Fruit fly (Drosophila melanogaster) whole organism, embryonic: ENCODE results near the gene Bhmt.
A peak's percentile ranks its signal among the peaks of the same experiment; 100 is the strongest.

Experiments
- CG10147 ChIP-seq: fragments of 200-800 bp; sonication (Bioruptor generic); optimal IDR thresholded peaks from 2 replicates; lab custom pipeline; 2019; ENCODE audit warnings: missing biosample characterization, mild to moderate bottlenecking, missing genetic modification characterization, moderate library complexity
- CG10431 ChIP-seq: fragments of 200-800 bp; sonication (Bioruptor generic); optimal IDR thresholded peaks from 3 replicates; lab custom pipeline; 2018; ENCODE audit warnings: missing biosample characterization, mild to moderate bottlenecking, missing genetic modification characterization
- CG10543 ChIP-seq: fragments of 200-800 bp; sonication (Bioruptor generic); optimal IDR thresholded peaks from 3 replicates; lab custom pipeline; 2017; ENCODE audit warnings: missing biosample characterization, mild to moderate bottlenecking, missing genetic modification characterization, moderate library complexity
- CG13624 ChIP-seq: fragments of 200-800 bp; sonication (Bioruptor generic); optimal IDR thresholded peaks from 2 replicates; lab custom pipeline; 2016; ENCODE audit warnings: missing biosample characterization, missing genetic modification characterization
- CG14710 ChIP-seq: fragments of 200-800 bp; sonication (Bioruptor generic); optimal IDR thresholded peaks from 3 replicates; lab custom pipeline; 2019; ENCODE audit warnings: missing biosample characterization, mild to moderate bottlenecking, missing genetic modification characterization, moderate library complexity
- CG15696 ChIP-seq: fragments of 200-800 bp; sonication (Bioruptor generic); optimal IDR thresholded peaks from 2 replicates; lab custom pipeline; 2019; ENCODE audit warnings: missing biosample characterization, mild to moderate bottlenecking, missing genetic modification characterization, moderate library complexity
- CG17612 ChIP-seq: fragments of 200-800 bp; sonication (Bioruptor generic); IDR thresholded peaks from 2 replicates; pipeline ENCODE4 v1.3.6; 2022; ENCODE audit warnings: missing biosample characterization, missing genetic modification characterization
- CG18599 ChIP-seq: fragments of 200-800 bp; sonication (Bioruptor generic); optimal IDR thresholded peaks from 3 replicates; lab custom pipeline; 2017; ENCODE audit warnings: missing biosample characterization, missing genetic modification characterization, mild to moderate bottlenecking, moderate library complexity, missing genetic modification reagents
- CG30020 ChIP-seq: fragments of 200-800 bp; optimal IDR thresholded peaks from 2 replicates; lab custom pipeline; 2019; ENCODE audit warnings: missing biosample characterization, mild to moderate bottlenecking, missing genetic modification characterization, moderate library complexity
- CG30403 ChIP-seq: fragments of 200-800 bp; sonication (Bioruptor generic); optimal IDR thresholded peaks from 3 replicates; lab custom pipeline; 2016; ENCODE audit warnings: missing biosample characterization, missing genetic modification characterization
- CG3407 ChIP-seq: fragments of 200-800 bp; sonication (Bioruptor generic); optimal IDR thresholded peaks from 2 replicates; lab custom pipeline; 2018; ENCODE audit warnings: missing biosample characterization, mild to moderate bottlenecking, missing genetic modification characterization
- CG34376 ChIP-seq: fragments of 200-800 bp; sonication (Bioruptor generic); optimal IDR thresholded peaks from 2 replicates; lab custom pipeline; 2018; ENCODE audit warnings: missing biosample characterization, mild to moderate bottlenecking, missing genetic modification characterization
- CG4424 ChIP-seq: fragments of 200-800 bp; sonication (Bioruptor generic); optimal IDR thresholded peaks from 3 replicates; lab custom pipeline; 2016; ENCODE audit warnings: missing biosample characterization, missing genetic modification characterization
- CG8290 ChIP-seq, 3 experiments: fragments of 200-800 bp; sonication (Bioruptor generic); optimal IDR thresholded peaks; 2 replicates each; lab custom pipeline; 2016 to 2019; ENCODE audit warnings: missing biosample characterization in 3 of 3, missing genetic modification characterization in 3 of 3, mild to moderate bottlenecking in 2 of 3, moderate library complexity in 1 of 3
- CG9932 ChIP-seq: fragments of 200-800 bp; sonication (Bioruptor generic); IDR thresholded peaks from 2 replicates; pipeline ENCODE4 v1.3.6; 2022; ENCODE audit warnings: missing biosample characterization, missing genetic modification characterization
- Chrac-16 ChIP-seq: fragments of 200-800 bp; sonication (Bioruptor generic); optimal IDR thresholded peaks from 3 replicates; lab custom pipeline; 2016; ENCODE audit warnings: missing biosample characterization, missing genetic modification characterization
- D ChIP-seq, 2 experiments: fragments of 200-800 bp in 1 of 2; fragments of >200 bp in 1 of 2; sonication (Bioruptor generic) in 1 of 2; optimal IDR thresholded peaks; 2 replicates in 1 of 2; 3 replicates in 1 of 2; lab custom pipeline; 2017; ENCODE audit warnings: mild to moderate bottlenecking in 1 of 2, missing biosample characterization in 1 of 2, missing genetic modification characterization in 1 of 2, missing genetic modification reagents in 1 of 2
- Dll ChIP-seq: fragments of 200-800 bp; sonication (Bioruptor generic); IDR thresholded peaks from 4 replicates; pipeline ENCODE4 v1.3.6; 2022; ENCODE audit warnings: missing biosample characterization, missing genetic modification characterization; ENCODE audit not compliant: partially characterized antibody
- E2f1 ChIP-seq: fragments of 200-800 bp; sonication (Bioruptor generic); IDR thresholded peaks from 2 replicates; pipeline ENCODE4 v1.3.6; 2022; ENCODE audit warnings: missing biosample characterization, missing genetic modification characterization
- Ets97D ChIP-seq: fragments of 200-800 bp; sonication (Bioruptor generic); optimal IDR thresholded peaks from 3 replicates; lab custom pipeline; 2016; ENCODE audit warnings: missing biosample characterization, missing genetic modification characterization
- Hr51 ChIP-seq, 2 experiments: fragments of 200-800 bp; sonication (Bioruptor generic); optimal IDR thresholded peaks; 2 replicates in 1 of 2; 3 replicates in 1 of 2; lab custom pipeline; 2016 to 2018; ENCODE audit warnings: missing biosample characterization in 2 of 2, missing genetic modification characterization in 2 of 2, mild to moderate bottlenecking in 1 of 2, moderate library complexity in 1 of 2
- NC2α ChIP-seq: fragments of 200-800 bp; sonication (Bioruptor generic); optimal IDR thresholded peaks from 2 replicates; lab custom pipeline; 2016; ENCODE audit warnings: missing biosample characterization, missing genetic modification characterization
- Neu2 ChIP-seq: fragments of 200-800 bp; sonication (Bioruptor generic); optimal IDR thresholded peaks from 3 replicates; lab custom pipeline; 2016; ENCODE audit warnings: missing biosample characterization, missing genetic modification characterization, borderline replicate concordance
- Pdp1 ChIP-seq, 2 experiments: fragments of 200-800 bp; sonication (Bioruptor generic); optimal IDR thresholded peaks; 3 replicates each; lab custom pipeline; 2016; ENCODE audit warnings: missing biosample characterization in 2 of 2, missing genetic modification characterization in 2 of 2, mild to moderate bottlenecking in 1 of 2, moderate library complexity in 1 of 2
- Rfx ChIP-seq: fragments of 200-800 bp; sonication (Bioruptor generic); IDR thresholded peaks from 2 replicates; pipeline ENCODE4 v1.3.6; 2022; ENCODE audit warnings: missing biosample characterization, missing genetic modification characterization
- ab ChIP-seq: fragments of 200-800 bp; sonication (Bioruptor generic); optimal IDR thresholded peaks from 2 replicates; lab custom pipeline; 2016; ENCODE audit warnings: missing biosample characterization, missing genetic modification characterization
- aop ChIP-seq: fragments of 200-800 bp; sonication (Bioruptor generic); IDR thresholded peaks from 2 replicates; pipeline ENCODE4 v1.3.6; 2022; ENCODE audit warnings: missing biosample characterization, missing genetic modification characterization
- az2 ChIP-seq: fragments of 200-800 bp; sonication (Bioruptor generic); optimal IDR thresholded peaks from 3 replicates; lab custom pipeline; 2016; ENCODE audit warnings: missing biosample characterization, missing genetic modification characterization
- crp ChIP-seq, 2 experiments: fragments of 200-800 bp; sonication (Bioruptor generic); optimal IDR thresholded peaks; 2 replicates in 1 of 2; 3 replicates in 1 of 2; lab custom pipeline; 2017; ENCODE audit warnings: missing biosample characterization in 2 of 2, missing genetic modification characterization in 2 of 2, mild to moderate bottlenecking in 1 of 2, moderate library complexity in 1 of 2
- gsb-n ChIP-seq: fragments of 200-800 bp; sonication (Bioruptor generic); optimal IDR thresholded peaks from 3 replicates; lab custom pipeline; 2018; ENCODE audit warnings: missing biosample characterization, mild to moderate bottlenecking, missing genetic modification characterization
- hb ChIP-seq: fragments of 200-800 bp; sonication (Bioruptor generic); IDR thresholded peaks from 3 replicates; pipeline ENCODE4 v1.3.6; 2022; ENCODE audit warnings: missing biosample characterization, missing genetic modification characterization; ENCODE audit not compliant: partially characterized antibody
- knrl ChIP-seq: fragments of 200-800 bp; sonication (Bioruptor generic); IDR thresholded peaks from 3 replicates; pipeline ENCODE4 v1.3.6; 2022; ENCODE audit warnings: missing biosample characterization, missing genetic modification characterization; ENCODE audit not compliant: partially characterized antibody
- lola ChIP-seq, 3 experiments: fragments of >200 bp in 2 of 3; fragments of 200-800 bp in 1 of 3; sonication (Bioruptor generic) in 1 of 3; optimal IDR thresholded peaks; 2 replicates each; lab custom pipeline; 2017 to 2019; ENCODE audit warnings: missing biosample characterization in 3 of 3, missing genetic modification characterization in 3 of 3, mild to moderate bottlenecking in 1 of 3, moderate library complexity in 1 of 3
- luna ChIP-seq: fragments of 200-800 bp; sonication (Bioruptor generic); optimal IDR thresholded peaks from 2 replicates; lab custom pipeline; 2016; ENCODE audit warnings: missing biosample characterization, missing genetic modification characterization
- pan ChIP-seq, 4 experiments: fragments of >200 bp in 3 of 4; fragments of 200-800 bp in 1 of 4; sonication (Bioruptor generic) in 1 of 4; optimal IDR thresholded peaks in 3 of 4; IDR thresholded peaks in 1 of 4; 2 replicates each; pipeline versions ENCODE4 v1.3.6 to Lab custom; 2017 to 2022; ENCODE audit warnings: missing biosample characterization in 2 of 4, missing genetic modification characterization in 2 of 4, mixed read lengths in 1 of 4
- pum ChIP-seq: fragments of 200-800 bp; sonication (Bioruptor generic); optimal IDR thresholded peaks from 2 replicates; lab custom pipeline; 2016; ENCODE audit warnings: missing biosample characterization, missing genetic modification characterization
- pzg ChIP-seq: fragments of 200-800 bp; sonication (Bioruptor generic); optimal IDR thresholded peaks from 3 replicates; lab custom pipeline; 2018; ENCODE audit warnings: missing biosample characterization, mild to moderate bottlenecking, missing genetic modification characterization, moderate library complexity
- scrt ChIP-seq: fragments of 200-800 bp; sonication (Bioruptor generic); optimal IDR thresholded peaks from 2 replicates; lab custom pipeline; 2018; ENCODE audit warnings: missing biosample characterization, mild to moderate bottlenecking, missing genetic modification characterization, moderate library complexity
- sna ChIP-seq: fragments of 200-800 bp; sonication (Bioruptor generic); IDR thresholded peaks from 2 replicates; pipeline ENCODE4 v1.3.6; 2022; ENCODE audit warnings: missing biosample characterization, missing genetic modification characterization; ENCODE audit not compliant: partially characterized antibody
- sob ChIP-seq: fragments of 200-800 bp; sonication (Bioruptor generic); IDR thresholded peaks from 2 replicates; pipeline ENCODE4 v1.3.6; 2022; ENCODE audit warnings: missing biosample characterization, missing genetic modification characterization
- tna ChIP-seq: fragments of 200-800 bp; sonication (Bioruptor generic); IDR thresholded peaks from 2 replicates; pipeline ENCODE4 v1.3.6; 2022; ENCODE audit warnings: missing biosample characterization, missing genetic modification characterization; ENCODE audit not compliant: partially characterized antibody
- tup ChIP-seq: fragments of 200-800 bp; sonication (Bioruptor generic); optimal IDR thresholded peaks from 2 replicates; lab custom pipeline; 2016; ENCODE audit warnings: missing biosample characterization, mild to moderate bottlenecking, missing genetic modification characterization, moderate library complexity
- vvl ChIP-seq: fragments of 200-800 bp; sonication (Bioruptor generic); IDR thresholded peaks from 2 replicates; pipeline ENCODE4 v1.3.6; 2022; ENCODE audit warnings: missing biosample characterization, missing genetic modification characterization
- zf30C ChIP-seq: fragments of 200-800 bp; sonication (Bioruptor generic); optimal IDR thresholded peaks from 3 replicates; lab custom pipeline; 2018; ENCODE audit warnings: missing biosample characterization, mild to moderate bottlenecking, missing genetic modification characterization

Bhmt gene

dm6 chr2L:18987078-18987895 is 30.2 kb upstream of the Bhmt start, which contains the start of the genes Swip-1 and EMC5 (continued):
- peak in 1 of 2 experiments; percentile 64 for TF ChIP-seq Hr51 (GFP tag; optimal IDR thresholded peaks at IDR 0.05; lab: Kevin White, UChicago)
- 0 out of 2 replicates have a peak, but pooled peaks have one; percentile 31 for TF ChIP-seq CG17612
- peak; percentile 46 for TF ChIP-seq Chrac-16 (GFP tag; lab: Kevin White, UChicago)
- TF ChIP-seq Neu2 (GFP tag; lab: Kevin White, UChicago): no peak
- no peak for TF ChIP-seq zf30C (GFP tag; lab: Kevin White, UChicago)
- peak; percentile 29; the same call in 1 of the 2 replicates for TF ChIP-seq E2f1 (GFP tag; lab: Robert Waterston, UW)
- TF ChIP-seq CG10543 (GFP tag; lab: Kevin White, UChicago): peak; percentile 66
- TF ChIP-seq CG30403 (GFP tag; lab: Kevin White, UChicago): peak; percentile 72
- TF ChIP-seq NC2α (GFP tag; lab: Kevin White, UChicago): peak; percentile 13
- peak; percentile 23 for TF ChIP-seq CG10147 (GFP tag; lab: Kevin White, UChicago)
- TF ChIP-seq gsb-n (tag; lab: Kevin White, UChicago): peak; percentile 64
- TF ChIP-seq D (optimal IDR thresholded peaks at IDR 0.05; lab: Kevin White, UChicago): no peak
- TF ChIP-seq D (GFP tag; optimal IDR thresholded peaks at IDR 0.05; lab: Kevin White, UChicago): peak; percentile 14
- peak; percentile 78 for TF ChIP-seq Dll (GFP tag; lab: Robert Waterston, UW)
- TF ChIP-seq CG9932: peak; percentile 87
- peak; percentile 65 for TF ChIP-seq CG30020 (tag; lab: Kevin White, UChicago)
- peak; percentile 47 for TF ChIP-seq CG18599
- no peak for TF ChIP-seq aop (GFP tag; lab: Robert Waterston, UW)
- TF ChIP-seq CG13624 (GFP tag; lab: Kevin White, UChicago): peak; percentile 11
- TF ChIP-seq CG15696 (tag; lab: Kevin White, UChicago): peak; percentile 60
- no peak for TF ChIP-seq pan (optimal IDR thresholded peaks at IDR 0.05; lab: Kevin White, UChicago)
- TF ChIP-seq pan (GFP tag; optimal IDR thresholded peaks at IDR 0.05 in 1 of 2, IDR thresholded peaks at IDR 0.05 in 1 of 2): no peak
- TF ChIP-seq CG4424: peak; percentile 67
- 0 out of 2 replicates have a peak, but pooled peaks have one; percentile 53 for TF ChIP-seq sna (GFP tag; lab: Robert Waterston, UW)
- peak; percentile 58 for TF ChIP-seq CG10431 (GFP tag; lab: Kevin White, UChicago)
- peak; percentile 43 for TF ChIP-seq CG8290 (GFP tag; optimal IDR thresholded peaks at IDR 0.05; lab: Kevin White, UChicago)
- peak; percentile 17 to 36 for TF ChIP-seq CG8290 (tag; optimal IDR thresholded peaks at IDR 0.05; lab: Kevin White, UChicago)
- peak; percentile 44; the same call in 1 of the 3 replicates for TF ChIP-seq knrl (GFP tag; lab: Robert Waterston, UW)
- TF ChIP-seq crp (GFP tag; optimal IDR thresholded peaks at IDR 0.05; lab: Kevin White, UChicago): peak in 1 of 2 experiments; percentile 62
- TF ChIP-seq sob (GFP tag; lab: Robert Waterston, UW): peak; percentile 71
- TF ChIP-seq scrt: peak; percentile 33
- TF ChIP-seq tna (GFP tag; lab: Robert Waterston, UW): peak; percentile 56; the same call in 1 of the 2 replicates
- peak; percentile 24 for TF ChIP-seq Ets97D (GFP tag; lab: Kevin White, UChicago)
- TF ChIP-seq CG14710 (tag; lab: Kevin White, UChicago): peak; percentile 82
- peak; percentile 55 for TF ChIP-seq pzg (GFP tag; lab: Kevin White, UChicago)
- TF ChIP-seq hb (GFP tag; lab: Robert Waterston, UW): peak; percentile 42; the same call in 1 of the 3 replicates
- TF ChIP-seq luna (GFP tag; lab: Kevin White, UChicago): no peak
- peak; percentile 56 for TF ChIP-seq az2 (GFP tag; lab: Kevin White, UChicago)
- peak; percentile 15 for TF ChIP-seq CG34376
- TF ChIP-seq vvl: 0 out of 2 replicates have a peak, but pooled peaks have one; percentile 61
- peak; percentile 78 for TF ChIP-seq Rfx (GFP tag; lab: Robert Waterston, UW)
- peak in 1 of 2 experiments; percentile 19 for TF ChIP-seq Pdp1 (GFP tag; optimal IDR thresholded peaks at IDR 0.05; lab: Kevin White, UChicago)
- TF ChIP-seq ab: no peak
- no peak for TF ChIP-seq pum (GFP tag; lab: Kevin White, UChicago)
- peak; percentile 13 for TF ChIP-seq CG3407
- TF ChIP-seq lola (GFP tag; optimal IDR thresholded peaks at IDR 0.05; lab: Kevin White, UChicago): peak in 1 of 3 experiments; percentile 72
- TF ChIP-seq tup: no peak
